Fruit fly (Drosophila melanogaster): ENCODE results near the gene CG12011.
A peak's percentile ranks its signal among the peaks of the same experiment; 100 is the strongest.

Gene CG12011

dm6 chr3L:1690727-1691413 is 3.5 kb upstream of the CG12011 start (continued):
- TF ChIP-seq Sox100B (GFP tag; optimal IDR thresholded peaks at IDR 0.05): peak; percentile 36
- no peak for TF ChIP-seq twi (tag; optimal IDR thresholded peaks at IDR 0.05)
- TF ChIP-seq dpn (GFP tag; optimal IDR thresholded peaks at IDR 0.05): peak in 1 of 2 experiments; percentile 4
- TF ChIP-seq repo (GFP tag; optimal IDR thresholded peaks at IDR 0.05): no peak
- TF ChIP-seq CG13424 (tag; optimal IDR thresholded peaks at IDR 0.05): no peak
- peak; percentile 23 for TF ChIP-seq BtbVII (GFP tag; optimal IDR thresholded peaks at IDR 0.05)
- TF ChIP-seq CG33213 (GFP tag; optimal IDR thresholded peaks at IDR 0.05): no peak
- TF ChIP-seq zfh1 (GFP tag; IDR thresholded peaks at IDR 0.05): peak; percentile 59
- TF ChIP-seq CG34376 (GFP tag; optimal IDR thresholded peaks at IDR 0.05): no peak
- no peak for TF ChIP-seq hth (optimal IDR thresholded peaks at IDR 0.05)
- peak in 1 of 3 experiments; percentile 43 for TF ChIP-seq lola (GFP tag; optimal IDR thresholded peaks at IDR 0.05)
- TF ChIP-seq CG32532 (GFP tag; IDR thresholded peaks at IDR 0.05): no peak
- no peak for TF ChIP-seq sna (GFP tag; IDR thresholded peaks at IDR 0.05; ENCODE audit: partially characterized antibody)
- TF ChIP-seq tio (GFP tag; optimal IDR thresholded peaks at IDR 0.05): peak; percentile 20
- TF ChIP-seq Dfd (GFP tag; optimal IDR thresholded peaks at IDR 0.05): no peak
- TF ChIP-seq MESR4 (GFP tag; optimal IDR thresholded peaks at IDR 0.05): no peak
- no peak for TF ChIP-seq CG13894 (tag; optimal IDR thresholded peaks at IDR 0.05)
- no peak for TF ChIP-seq sug (tag; optimal IDR thresholded peaks at IDR 0.05)
- TF ChIP-seq CG17359 (tag; optimal IDR thresholded peaks at IDR 0.05): peak; percentile 52
- TF ChIP-seq gro (GFP tag; optimal IDR thresholded peaks at IDR 0.05): no peak
- TF ChIP-seq Jarid2 (GFP tag; optimal IDR thresholded peaks at IDR 0.05): peak; percentile 19
- no peak for TF ChIP-seq CG11398 (GFP tag; optimal IDR thresholded peaks at IDR 0.05)
- TF ChIP-seq CG4282 (GFP tag; optimal IDR thresholded peaks at IDR 0.05): no peak
- no peak for TF ChIP-seq NC2β (GFP tag; optimal IDR thresholded peaks at IDR 0.05)
- no peak for TF ChIP-seq NfI (GFP tag; optimal IDR thresholded peaks at IDR 0.05)
- no peak for TF ChIP-seq hb (GFP tag; IDR thresholded peaks at IDR 0.05; ENCODE audit: partially characterized antibody)
- peak; percentile 23 for TF ChIP-seq CG1603 (tag; optimal IDR thresholded peaks at IDR 0.05)
- TF ChIP-seq cwo (GFP tag; optimal IDR thresholded peaks at IDR 0.05): no peak
- TF ChIP-seq lmd (GFP tag; IDR thresholded peaks at IDR 0.05): peak; percentile 30; the same call in 1 of the 2 replicates
- peak; percentile 30 for TF ChIP-seq tup (GFP tag; optimal IDR thresholded peaks at IDR 0.05)
- TF ChIP-seq jing (GFP tag; optimal IDR thresholded peaks at IDR 0.05): no peak
- no peak for TF ChIP-seq Max (GFP tag; optimal IDR thresholded peaks at IDR 0.05)
- no peak for TF ChIP-seq CG2120 (GFP tag; optimal IDR thresholded peaks at IDR 0.05)
- no peak for TF ChIP-seq btn (GFP tag; optimal IDR thresholded peaks at IDR 0.05)
- no peak for TF ChIP-seq ken (GFP tag; IDR thresholded peaks at IDR 0.05)
- TF ChIP-seq PHDP (tag; optimal IDR thresholded peaks at IDR 0.05): no peak
- TF ChIP-seq CG14710 (tag; optimal IDR thresholded peaks at IDR 0.05): peak; percentile 44
- peak; percentile 76 for TF ChIP-seq Med (GFP tag)
- no peak for TF ChIP-seq CG15696 (tag; optimal IDR thresholded peaks at IDR 0.05)
- no peak for TF ChIP-seq tna (GFP tag; IDR thresholded peaks at IDR 0.05; ENCODE audit: partially characterized antibody)
- peak; percentile 30 for TF ChIP-seq pum (GFP tag; optimal IDR thresholded peaks at IDR 0.05)
- no peak for TF ChIP-seq CG11560 (tag; IDR thresholded peaks at IDR 0.05)
- TF ChIP-seq CG14667 (GFP tag; IDR thresholded peaks at IDR 0.05): peak; percentile 9; the same call in 1 of the 2 replicates
- no peak for TF ChIP-seq Ravus (GFP tag; IDR thresholded peaks at IDR 0.05)
- TF ChIP-seq chn (GFP tag; optimal IDR thresholded peaks at IDR 0.05): no peak
- TF ChIP-seq HLH54F (GFP tag; optimal IDR thresholded peaks at IDR 0.05): no peak
- peak; percentile 39 for TF ChIP-seq dmrt11E (tag; optimal IDR thresholded peaks at IDR 0.05)
- TF ChIP-seq CG30020 (tag; optimal IDR thresholded peaks at IDR 0.05): no peak
- no peak for TF ChIP-seq al (GFP tag; IDR thresholded peaks at IDR 0.05)
- no peak for TF ChIP-seq Ets97D (GFP tag; optimal IDR thresholded peaks at IDR 0.05)
